Worm (Caenorhabditis elegans): Measurements from ENCODE around the gene txt-9.

Gene txt-9

DNA sequence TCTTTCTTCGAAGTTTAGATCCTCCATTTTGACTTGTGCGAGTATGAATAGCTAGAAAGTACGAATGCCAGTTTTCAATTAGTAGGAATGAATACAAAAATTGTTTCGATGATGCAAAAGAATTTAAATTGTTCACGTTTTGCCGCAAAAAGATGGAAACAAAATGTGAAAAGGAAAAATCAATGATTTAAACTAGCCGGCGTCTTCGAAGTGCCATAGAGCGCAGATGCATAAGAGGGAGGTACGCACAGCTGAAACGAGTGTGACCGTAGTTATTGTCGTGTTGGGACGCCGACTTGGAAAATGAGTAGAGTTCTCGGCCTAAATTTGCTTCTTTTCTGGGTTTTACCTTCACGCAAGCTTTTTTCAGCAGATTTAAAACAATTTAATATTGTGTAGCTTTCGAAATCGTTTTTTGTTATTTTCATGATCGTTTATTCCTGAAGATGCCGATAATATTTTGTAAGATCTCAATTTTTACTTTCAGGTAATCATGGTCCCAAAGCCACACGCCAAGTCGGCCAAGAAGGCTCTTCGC is 30.4 kb upstream of the txt-9 start, which contains the start of the genes ify-1 and rpl-22 (continued):
- peak; percentile 61 for TF ChIP-seq F49E8.2 (tag; optimal IDR thresholded peaks at IDR 0.05; ENCODE audit: borderline replicate concordance)
- peak; percentile 92 for TF ChIP-seq arid-1 (GFP tag; conservative IDR thresholded peaks at IDR 0.05)
- no peak for TF ChIP-seq tag-97 (GFP tag; IDR thresholded peaks at IDR 0.05)
- no peak for TF ChIP-seq ztf-11 (tag; optimal IDR thresholded peaks at IDR 0.05)
- no peak for TF ChIP-seq sdz-12 (GFP tag; optimal IDR thresholded peaks at IDR 0.05)
- TF ChIP-seq tra-1 (GFP tag; IDR thresholded peaks at IDR 0.05), result no peak
- peak in 1 of 2 experiments; percentile 38 for TF ChIP-seq daf-16 (GFP tag; optimal IDR thresholded peaks at IDR 0.05)
- peak; percentile 84 for TF ChIP-seq daf-16 (tag; optimal IDR thresholded peaks at IDR 0.05)
- no peak for TF ChIP-seq Y48G9A.11 (GFP tag; IDR thresholded peaks at IDR 0.05)
- peak; percentile 84 for TF ChIP-seq T20F7.1 (GFP tag; optimal IDR thresholded peaks at IDR 0.05)
- peak; percentile 96 for TF ChIP-seq nhr-77 (tag; optimal IDR thresholded peaks at IDR 0.05)
- peak; percentile 80 for TF ChIP-seq nhr-28 (tag; optimal IDR thresholded peaks at IDR 0.05)
- TF ChIP-seq nhr-42 (GFP tag; IDR thresholded peaks at IDR 0.05), result no peak
- no peak for TF ChIP-seq mdt-29 (GFP tag; IDR thresholded peaks at IDR 0.05)
- TF ChIP-seq snpc-1.2 (GFP tag; IDR thresholded peaks at IDR 0.05), result peak; percentile 66; the same call in 1 of the 2 replicates
- TF ChIP-seq ZK546.5 (tag; optimal IDR thresholded peaks at IDR 0.05), result peak in 1 of 2 experiments; percentile 16
- peak; percentile 91 for TF ChIP-seq fkh-10 (GFP tag; optimal IDR thresholded peaks at IDR 0.05)
- no peak for TF ChIP-seq lir-3 (tag; optimal IDR thresholded peaks at IDR 0.05)
- TF ChIP-seq unc-130 (GFP tag; optimal IDR thresholded peaks at IDR 0.05), result peak; percentile 81
- TF ChIP-seq nhr-48 (tag; optimal IDR thresholded peaks at IDR 0.05), result peak; percentile 43
- TF ChIP-seq nhr-41 (GFP tag; IDR thresholded peaks at IDR 0.05), result no peak
- TF ChIP-seq lin-39 (tag; optimal IDR thresholded peaks at IDR 0.05), result no peak
- no peak for TF ChIP-seq nhr-237 (tag; optimal IDR thresholded peaks at IDR 0.05)
- TF ChIP-seq vab-7 (GFP tag; IDR thresholded peaks at IDR 0.05), result 0 out of 2 replicates have a peak, but pooled peaks have one; percentile 60
- peak; percentile 24 for TF ChIP-seq spr-3 (GFP tag; optimal IDR thresholded peaks at IDR 0.05)
- peak; percentile 87 for TF ChIP-seq lin-15B (tag; optimal IDR thresholded peaks at IDR 0.05)
- peak; percentile 86 for TF ChIP-seq hmg-1.1 (GFP tag; IDR thresholded peaks at IDR 0.05)
- no peak for TF ChIP-seq F26F4.8 (GFP tag; conservative IDR thresholded peaks at IDR 0.05)
- peak; percentile 94 for TF ChIP-seq hlh-30 (tag; optimal IDR thresholded peaks at IDR 0.05; ENCODE audit: insufficient read depth)
- peak; percentile 87 for TF ChIP-seq rbr-2 (tag; optimal IDR thresholded peaks at IDR 0.05)
- TF ChIP-seq zfp-3 (GFP tag; conservative IDR thresholded peaks at IDR 0.05), result peak; percentile 50; the same call in 1 of the 2 replicates
- no peak for TF ChIP-seq ces-1 (GFP tag; optimal IDR thresholded peaks at IDR 0.05)
- TF ChIP-seq Y5F2A.4 (GFP tag; optimal IDR thresholded peaks at IDR 0.05), result no peak
- peak in 1 of 2 experiments; percentile 53 for TF ChIP-seq mdl-1 (tag; optimal IDR thresholded peaks at IDR 0.05)
- TF ChIP-seq daf-19 (GFP tag; conservative IDR thresholded peaks at IDR 0.05), result no peak
- TF ChIP-seq dve-1 (tag; optimal IDR thresholded peaks at IDR 0.05; ENCODE audit: insufficient read depth), result peak; percentile 95
- TF ChIP-seq nhr-6 (tag; optimal IDR thresholded peaks at IDR 0.05), result peak; percentile 95
- TF ChIP-seq lin-1 (GFP tag; IDR thresholded peaks at IDR 0.05), result no peak
- TF ChIP-seq jun-1 (tag; optimal IDR thresholded peaks at IDR 0.05), result peak; percentile 69
- no peak for TF ChIP-seq nhr-76 (tag; optimal IDR thresholded peaks at IDR 0.05)
- peak; percentile 61 for TF ChIP-seq mxl-3 (GFP tag; optimal IDR thresholded peaks at IDR 0.05)
- TF ChIP-seq set-16 (GFP tag; IDR thresholded peaks at IDR 0.05), result no peak; the same call in 1 of the 2 replicates
- TF ChIP-seq pqm-1 (tag; optimal IDR thresholded peaks at IDR 0.05), result peak; percentile 14
- peak; percentile 96 for TF ChIP-seq mep-1 (tag; optimal IDR thresholded peaks at IDR 0.05)
- peak; percentile 63; the same call in 1 of the 2 replicates for TF ChIP-seq pha-4 (GFP tag; IDR thresholded peaks at IDR 0.05)
- peak; percentile 97 for TF ChIP-seq pha-4 (tag; optimal IDR thresholded peaks at IDR 0.05)
- TF ChIP-seq nhr-10 (tag; optimal IDR thresholded peaks at IDR 0.05), result peak; percentile 36
- TF ChIP-seq hif-1 (tag; optimal IDR thresholded peaks at IDR 0.05), result peak; percentile 7 to 83
- TF ChIP-seq zip-11 (GFP tag; IDR thresholded peaks at IDR 0.05), result no peak
- no peak for TF ChIP-seq saeg-2 (GFP tag; IDR thresholded peaks at IDR 0.05)
- peak; percentile 86 for TF ChIP-seq T26A8.4 (GFP tag; IDR thresholded peaks at IDR 0.05)

Measured in whole organism, L4 larva.